Fruit fly (Drosophila melanogaster) whole organism, embryonic: ENCODE results near the gene CG6163.
A peak's percentile ranks its signal among the peaks of the same experiment; 100 is the strongest.

Experiments
- Adf1 ChIP-seq: fragments of 200-800 bp; sonication (Bioruptor generic); IDR thresholded peaks from 2 replicates; pipeline ENCODE4 v1.3.6; 2022; ENCODE audit warnings: missing biosample characterization, missing genetic modification characterization
- Atf6 ChIP-seq: fragments of 200-800 bp; sonication (Bioruptor generic); IDR thresholded peaks from 2 replicates; pipeline ENCODE4 v1.3.6; 2022; ENCODE audit warnings: missing biosample characterization, missing genetic modification characterization
- BEAF-32 ChIP-seq: fragments of 200-800 bp; sonication (Bioruptor generic); optimal IDR thresholded peaks from 3 replicates; lab custom pipeline; 2017; ENCODE audit warnings: missing biosample characterization, missing genetic modification characterization, mild to moderate bottlenecking, moderate library complexity, missing genetic modification reagents
- Blimp-1 ChIP-seq: fragments of 200-800 bp; sonication (Bioruptor generic); optimal IDR thresholded peaks from 3 replicates; lab custom pipeline; 2018; ENCODE audit warnings: missing biosample characterization, missing genetic modification characterization, mild to moderate bottlenecking, moderate library complexity, missing genetic modification reagents
- CG10565 ChIP-seq: fragments of 200-800 bp; sonication (Bioruptor generic); optimal IDR thresholded peaks from 3 replicates; lab custom pipeline; 2016; ENCODE audit warnings: missing biosample characterization, mild to moderate bottlenecking, missing genetic modification characterization
- CG11398 ChIP-seq: fragments of 200-800 bp; sonication (Bioruptor generic); optimal IDR thresholded peaks from 2 replicates; lab custom pipeline; 2016; ENCODE audit warnings: missing biosample characterization, missing genetic modification characterization
- CG12155 ChIP-seq: fragments of 200-800 bp; sonication (Bioruptor generic); optimal IDR thresholded peaks from 3 replicates; lab custom pipeline; 2016; ENCODE audit warnings: missing biosample characterization, missing genetic modification characterization
- CG12391 ChIP-seq: fragments of 200-800 bp; sonication (Bioruptor generic); optimal IDR thresholded peaks from 3 replicates; lab custom pipeline; 2018; ENCODE audit warnings: missing biosample characterization, mild to moderate bottlenecking, missing genetic modification characterization, moderate library complexity
- CG13624 ChIP-seq: fragments of 200-800 bp; sonication (Bioruptor generic); optimal IDR thresholded peaks from 2 replicates; lab custom pipeline; 2016; ENCODE audit warnings: missing biosample characterization, missing genetic modification characterization
- CG15011 ChIP-seq: fragments of 200-800 bp; sonication (Bioruptor generic); optimal IDR thresholded peaks from 3 replicates; lab custom pipeline; 2018; ENCODE audit warnings: missing biosample characterization, mild to moderate bottlenecking, missing genetic modification characterization
- CG1529 ChIP-seq: fragments of 200-800 bp; sonication (Bioruptor generic); optimal IDR thresholded peaks from 3 replicates; lab custom pipeline; 2018; ENCODE audit warnings: missing biosample characterization, missing genetic modification characterization
- CG15479 ChIP-seq: fragments of 200-800 bp; sonication (Bioruptor generic); optimal IDR thresholded peaks from 3 replicates; lab custom pipeline; 2019; ENCODE audit warnings: missing biosample characterization, mild to moderate bottlenecking, missing genetic modification characterization, moderate library complexity
- CG15601 ChIP-seq: fragments of 200-800 bp; sonication (Bioruptor generic); optimal IDR thresholded peaks from 3 replicates; lab custom pipeline; 2019; ENCODE audit warnings: missing biosample characterization, mild to moderate bottlenecking, missing genetic modification characterization, moderate library complexity
- CG15696 ChIP-seq: fragments of 200-800 bp; sonication (Bioruptor generic); optimal IDR thresholded peaks from 2 replicates; lab custom pipeline; 2019; ENCODE audit warnings: missing biosample characterization, mild to moderate bottlenecking, missing genetic modification characterization, moderate library complexity
- CG16813 ChIP-seq: fragments of 200-800 bp; sonication (Bioruptor generic); IDR thresholded peaks from 3 replicates; pipeline ENCODE4 v1.3.6; 2022; ENCODE audit warnings: missing biosample characterization, missing genetic modification characterization; ENCODE audit not compliant: partially characterized antibody
- CG16863 ChIP-seq: fragments of 200-800 bp; sonication (Bioruptor generic); optimal IDR thresholded peaks from 3 replicates; lab custom pipeline; 2016; ENCODE audit warnings: missing biosample characterization, missing genetic modification characterization
- CG34224 ChIP-seq: fragments of 200-800 bp; sonication (Bioruptor generic); IDR thresholded peaks from 3 replicates; pipeline ENCODE4 v1.3.6; 2022; ENCODE audit warnings: missing biosample characterization, missing genetic modification characterization; ENCODE audit not compliant: partially characterized antibody
- CG8944 ChIP-seq: fragments of 200-800 bp; sonication (Bioruptor generic); optimal IDR thresholded peaks from 3 replicates; lab custom pipeline; 2016; ENCODE audit warnings: missing biosample characterization, missing genetic modification characterization
- Dek ChIP-seq: fragments of 200-800 bp; sonication (Bioruptor generic); optimal IDR thresholded peaks from 3 replicates; lab custom pipeline; 2019; ENCODE audit warnings: missing biosample characterization, mild to moderate bottlenecking, missing genetic modification characterization, moderate library complexity
- Lhr ChIP-seq: fragments of 200-800 bp; sonication (Bioruptor generic); optimal IDR thresholded peaks from 3 replicates; lab custom pipeline; 2017; ENCODE audit warnings: mild to moderate bottlenecking, missing biosample characterization, missing genetic modification reagents, missing genetic modification characterization
- NK7.1 ChIP-seq: fragments of 200-800 bp; sonication (Bioruptor generic); optimal IDR thresholded peaks from 3 replicates; lab custom pipeline; 2016; ENCODE audit warnings: missing biosample characterization, missing genetic modification characterization
- Ravus ChIP-seq: fragments of 200-800 bp; sonication (Bioruptor generic); IDR thresholded peaks from 2 replicates; pipeline ENCODE4 v1.3.6; 2022; ENCODE audit warnings: missing biosample characterization, missing genetic modification characterization
- Sox102F ChIP-seq: fragments of 200-800 bp; sonication (Bioruptor generic); optimal IDR thresholded peaks from 2 replicates; lab custom pipeline; 2018; ENCODE audit warnings: missing biosample characterization, mild to moderate bottlenecking, missing genetic modification characterization, moderate library complexity
- TFAM ChIP-seq: fragments of 200-800 bp; sonication (Bioruptor generic); optimal IDR thresholded peaks from 2 replicates; lab custom pipeline; 2017; ENCODE audit warnings: missing biosample characterization, missing genetic modification characterization, inconsistent platforms
- ac ChIP-seq: fragments of 200-800 bp; sonication (Bioruptor generic); optimal IDR thresholded peaks from 3 replicates; lab custom pipeline; 2017; ENCODE audit warnings: missing biosample characterization, mild to moderate bottlenecking, missing genetic modification characterization
- bab2 ChIP-seq: fragments of 200-800 bp; sonication (Bioruptor generic); optimal IDR thresholded peaks from 2 replicates; lab custom pipeline; 2016; ENCODE audit warnings: missing biosample characterization, missing genetic modification characterization
- cg ChIP-seq: fragments of 200-800 bp; sonication (Bioruptor generic); optimal IDR thresholded peaks from 3 replicates; lab custom pipeline; 2019; ENCODE audit warnings: missing biosample characterization, mild to moderate bottlenecking, missing genetic modification characterization, moderate library complexity
- chm ChIP-seq: fragments of 200-800 bp; sonication (Bioruptor generic); IDR thresholded peaks from 2 replicates; pipeline ENCODE4 v1.3.6; 2022; ENCODE audit warnings: missing biosample characterization, missing genetic modification characterization
- crc ChIP-seq: fragments of 200-800 bp; sonication (Bioruptor generic); optimal IDR thresholded peaks from 2 replicates; lab custom pipeline; 2016; ENCODE audit warnings: missing biosample characterization, missing genetic modification characterization
- emc ChIP-seq: fragments of 200-800 bp; sonication (Bioruptor generic); optimal IDR thresholded peaks from 2 replicates; lab custom pipeline; 2016; ENCODE audit warnings: missing biosample characterization, missing genetic modification characterization
- exex ChIP-seq: fragments of 200-800 bp; sonication (Bioruptor generic); optimal IDR thresholded peaks from 4 replicates; lab custom pipeline; 2018; ENCODE audit warnings: missing biosample characterization, mild to moderate bottlenecking, missing genetic modification characterization, moderate library complexity
- luna ChIP-seq: fragments of 200-800 bp; sonication (Bioruptor generic); optimal IDR thresholded peaks from 2 replicates; lab custom pipeline; 2016; ENCODE audit warnings: missing biosample characterization, missing genetic modification characterization
- nom ChIP-seq: fragments of 200-800 bp; sonication (Bioruptor generic); optimal IDR thresholded peaks from 2 replicates; lab custom pipeline; 2017; ENCODE audit warnings: missing biosample characterization, missing genetic modification characterization, mild to moderate bottlenecking, moderate library complexity, missing genetic modification reagents
- p53 ChIP-seq: fragments of 200-800 bp; sonication (Bioruptor generic); optimal IDR thresholded peaks from 2 replicates; lab custom pipeline; 2016; ENCODE audit warnings: missing biosample characterization, missing genetic modification characterization
- pros ChIP-seq: fragments of 200-800 bp; sonication (Bioruptor generic); optimal IDR thresholded peaks from 3 replicates; lab custom pipeline; 2019; ENCODE audit warnings: missing biosample characterization, mild to moderate bottlenecking, missing genetic modification characterization, moderate library complexity
- run ChIP-seq: fragments of 200-800 bp; sonication (Bioruptor generic); optimal IDR thresholded peaks from 3 replicates; lab custom pipeline; 2018; ENCODE audit warnings: missing biosample characterization, mild to moderate bottlenecking, missing genetic modification characterization
- sim ChIP-seq: fragments of 200-800 bp; sonication (Bioruptor generic); IDR thresholded peaks from 2 replicates; pipeline ENCODE4 v1.3.6; 2022; ENCODE audit warnings: missing biosample characterization, missing genetic modification characterization
- sisA ChIP-seq: fragments of 200-800 bp; sonication (Bioruptor generic); IDR thresholded peaks from 2 replicates; pipeline ENCODE4 v1.3.6; 2022; ENCODE audit warnings: missing biosample characterization, missing genetic modification characterization
- stc ChIP-seq: fragments of 200-800 bp; sonication (Bioruptor generic); IDR thresholded peaks from 2 replicates; pipeline ENCODE4 v1.3.6; 2022; ENCODE audit warnings: missing biosample characterization, missing genetic modification characterization
- tio ChIP-seq: fragments of 200-800 bp; sonication (Bioruptor generic); optimal IDR thresholded peaks from 2 replicates; lab custom pipeline; 2017; ENCODE audit warnings: missing biosample characterization, missing genetic modification characterization, inconsistent platforms
- tll ChIP-seq, 2 experiments: fragments of 200-800 bp in 1 of 2; fragments of >200 bp in 1 of 2; sonication (Bioruptor generic) in 1 of 2; optimal IDR thresholded peaks; 2 replicates each; lab custom pipeline; 2017 to 2019; ENCODE audit warnings: missing biosample characterization in 2 of 2, missing genetic modification characterization in 2 of 2, mild to moderate bottlenecking in 1 of 2, moderate library complexity in 1 of 2
- unc-4 ChIP-seq: fragments of 200-800 bp; sonication (Bioruptor generic); IDR thresholded peaks from 2 replicates; pipeline ENCODE4 v1.3.6; 2022; ENCODE audit warnings: missing biosample characterization, missing genetic modification characterization; ENCODE audit not compliant: partially characterized antibody

Gene CG6163

DNA sequence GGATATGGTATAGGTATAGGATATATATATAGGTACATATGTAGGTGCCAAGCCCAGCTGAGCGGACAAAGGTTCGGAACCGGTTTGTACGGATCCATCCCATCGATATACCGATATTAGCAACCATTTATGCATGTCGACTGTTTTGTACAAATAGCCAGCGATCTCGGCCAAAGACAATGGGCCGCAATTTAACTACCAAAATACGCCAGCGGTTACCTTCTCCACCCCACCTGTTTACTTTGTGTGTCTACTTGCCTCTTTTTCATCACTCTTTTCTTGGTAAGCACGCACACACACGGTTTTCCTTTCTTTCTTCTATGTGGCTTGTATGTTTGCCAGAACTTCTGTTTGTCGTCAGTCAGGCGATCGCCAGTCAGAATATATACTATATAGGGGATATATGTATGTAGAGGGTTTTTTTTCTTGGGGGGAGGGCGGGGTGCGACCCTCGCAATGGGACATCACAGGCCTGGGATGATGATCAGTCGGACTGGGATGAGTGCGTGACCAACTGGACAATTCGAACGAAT lies 22.1 kb downstream of the CG6163 start (continued):
- TF ChIP-seq CG16863 (GFP tag; lab: Kevin White, UChicago) (no peak), CG34224 (no peak), run (tag; lab: Kevin White, UChicago) (no peak), Sox102F (GFP tag; lab: Kevin White, UChicago) (no peak), CG15479 (GFP tag; lab: Kevin White, UChicago) (peak; percentile 4), CG10565 (GFP tag; lab: Kevin White, UChicago) (no peak), CG15696 (tag; lab: Kevin White, UChicago) (peak; percentile 16), pros (GFP tag; lab: Kevin White, UChicago) (peak; percentile 27), CG15011 (GFP tag; lab: Kevin White, UChicago) (peak; percentile 14), tll (GFP tag; optimal IDR thresholded peaks at IDR 0.05; lab: Kevin White, UChicago) (peak in 1 of 2 experiments; percentile 31), Dek (tag; lab: Kevin White, UChicago) (no peak), CG1529 (GFP tag; lab: Kevin White, UChicago) (no peak), sisA (no peak), Adf1 (GFP tag; lab: Robert Waterston, UW) (no peak), CG12391 (tag; lab: Kevin White, UChicago) (no peak), p53 (GFP tag; lab: Kevin White, UChicago) (no peak), Blimp-1 (GFP tag; lab: Kevin White, UChicago) (no peak), emc (GFP tag; lab: Kevin White, UChicago) (no peak), Ravus (no peak), chm (0 out of 2 replicates have a peak, but pooled peaks have one; percentile 9), Lhr (no peak), CG12155 (peak; percentile 3), crc (GFP tag; lab: Kevin White, UChicago) (no peak), ac (GFP tag; lab: Kevin White, UChicago) (no peak), CG16813 (GFP tag; lab: Robert Waterston, UW) (peak; percentile 46; the same call in 1 of the 3 replicates), tio (GFP tag; lab: Kevin White, UChicago) (no peak), nom (GFP tag; lab: Kevin White, UChicago) (peak; percentile 6), stc (GFP tag; lab: Robert Waterston, UW) (no peak), TFAM (no peak), cg (peak; percentile 16), exex (tag; lab: Kevin White, UChicago) (no peak), NK7.1 (no peak), BEAF-32 (GFP tag; lab: Kevin White, UChicago) (no peak), luna (no peak), sim (no peak), CG8944 (no peak), unc-4 (GFP tag; lab: Robert Waterston, UW) (no peak), Atf6 (GFP tag; lab: Robert Waterston, UW) (no peak), CG13624 (GFP tag; lab: Kevin White, UChicago) (no peak), bab2 (GFP tag; lab: Kevin White, UChicago) (no peak), CG15601 (tag; lab: Kevin White, UChicago) (no peak), CG11398 (GFP tag; lab: Kevin White, UChicago) (no peak)
